Worm (Caenorhabditis elegans) whole organism, late embryonic: ENCODE measurements around the gene sqt-2.
A peak's percentile ranks its signal among the peaks of the same experiment; 100 is the strongest.

ENCODE experiments used
- C08G9.2 ChIP-seq: sonication (generic microtip); optimal IDR thresholded peaks from 2 replicates; lab custom pipeline; 2016; ENCODE audit warnings: mild to moderate bottlenecking, missing genetic modification characterization, moderate library complexity, missing compliant biosample characterization
- C38D4.7 ChIP-seq: fragments of 200-800 bp; sonication (Bioruptor generic); optimal IDR thresholded peaks from 2 replicates; lab custom pipeline; 2018; ENCODE audit warnings: mild to moderate bottlenecking, missing genetic modification characterization, moderate library complexity, missing compliant biosample characterization
- K02D7.2 ChIP-seq: sonication (generic microtip); optimal IDR thresholded peaks from 2 replicates; lab custom pipeline; 2017; ENCODE audit warnings: mild to moderate bottlenecking, missing genetic modification characterization, missing compliant biosample characterization
- K09A11.1 ChIP-seq: sonication (generic microtip); optimal IDR thresholded peaks from 2 replicates; lab custom pipeline; 2017; ENCODE audit warnings: antibody characterized with exemption, mild to moderate bottlenecking, missing genetic modification characterization, missing compliant biosample characterization; ENCODE audit not compliant: insufficient read depth
- T23F11.4 ChIP-seq: fragments of 200-800 bp; sonication (Bioruptor generic); optimal IDR thresholded peaks from 2 replicates; lab custom pipeline; 2018; ENCODE audit warnings: mild to moderate bottlenecking, missing genetic modification characterization, missing compliant biosample characterization
- ceh-14 ChIP-seq: sonication (generic microtip); optimal IDR thresholded peaks from 2 replicates; lab custom pipeline; 2016; ENCODE audit warnings: missing genotype, missing genetic modification characterization, missing compliant biosample characterization
- ceh-18 ChIP-seq: sonication (generic microtip); optimal IDR thresholded peaks from 2 replicates; lab custom pipeline; 2016; ENCODE audit warnings: missing genetic modification characterization, missing compliant biosample characterization
- ceh-19 ChIP-seq: fragments of 200-800 bp; sonication (Bioruptor generic); optimal IDR thresholded peaks from 2 replicates; lab custom pipeline; 2018; ENCODE audit warnings: mild to moderate bottlenecking, missing genetic modification characterization, missing compliant biosample characterization
- ceh-2 ChIP-seq: sonication (generic microtip); optimal IDR thresholded peaks from 2 replicates; lab custom pipeline; 2016; ENCODE audit warnings: missing genotype, missing genetic modification characterization, missing compliant biosample characterization
- ceh-31 ChIP-seq: sonication (generic microtip); optimal IDR thresholded peaks from 2 replicates; lab custom pipeline; 2016; ENCODE audit warnings: missing genetic modification characterization, missing compliant biosample characterization
- ceh-48 ChIP-seq: sonication (generic microtip); optimal IDR thresholded peaks from 2 replicates; lab custom pipeline; 2016; ENCODE audit warnings: missing genetic modification characterization, inconsistent platforms, missing compliant biosample characterization
- ceh-9 ChIP-seq: sonication (generic microtip); optimal IDR thresholded peaks from 2 replicates; lab custom pipeline; 2016; ENCODE audit warnings: mild to moderate bottlenecking, missing genetic modification characterization, inconsistent platforms, missing compliant biosample characterization
- che-1 ChIP-seq: sonication (generic microtip); optimal IDR thresholded peaks from 2 replicates; lab custom pipeline; 2016; ENCODE audit warnings: mild to moderate bottlenecking, missing genetic modification characterization, missing compliant biosample characterization
- dmd-4 ChIP-seq: sonication (generic microtip); optimal IDR thresholded peaks from 2 replicates; lab custom pipeline; 2016; ENCODE audit warnings: borderline replicate concordance, missing genetic modification characterization, missing compliant biosample characterization
- dve-1 ChIP-seq: sonication (generic microtip); optimal IDR thresholded peaks from 2 replicates; lab custom pipeline; 2017; ENCODE audit warnings: antibody characterized with exemption, mild to moderate bottlenecking, missing genetic modification characterization, missing compliant biosample characterization
- elt-4 ChIP-seq: sonication (generic microtip); optimal IDR thresholded peaks from 2 replicates; lab custom pipeline; 2016; ENCODE audit warnings: missing genetic modification characterization, missing compliant biosample characterization
- ets-4 ChIP-seq: sonication (generic microtip); optimal IDR thresholded peaks from 2 replicates; lab custom pipeline; 2016; ENCODE audit warnings: missing genetic modification characterization, missing compliant biosample characterization
- eyg-1 ChIP-seq: sonication (generic microtip); optimal IDR thresholded peaks from 2 replicates; lab custom pipeline; 2016; ENCODE audit warnings: missing genotype, missing genetic modification characterization, missing compliant biosample characterization
- fkh-6 ChIP-seq: sonication (generic microtip); optimal IDR thresholded peaks from 2 replicates; lab custom pipeline; 2016; ENCODE audit warnings: missing genetic modification characterization, missing compliant biosample characterization
- gmeb-2 ChIP-seq: sonication (generic microtip); optimal IDR thresholded peaks from 2 replicates; lab custom pipeline; 2016; ENCODE audit warnings: missing genetic modification characterization, inconsistent platforms, missing compliant biosample characterization
- hlh-30 ChIP-seq: sonication (generic microtip); optimal IDR thresholded peaks from 2 replicates; lab custom pipeline; 2017; ENCODE audit warnings: antibody characterized with exemption, missing genetic modification characterization, missing compliant biosample characterization; ENCODE audit not compliant: insufficient read depth
- hlh-6 ChIP-seq: sonication (generic microtip); optimal IDR thresholded peaks from 2 replicates; lab custom pipeline; 2016; ENCODE audit warnings: missing genotype, missing genetic modification characterization, missing compliant biosample characterization
- lim-6 ChIP-seq: sonication (generic microtip); optimal IDR thresholded peaks from 2 replicates; lab custom pipeline; 2016; ENCODE audit warnings: missing genetic modification characterization, missing compliant biosample characterization
- nfya-1 ChIP-seq: sonication (generic microtip); optimal IDR thresholded peaks from 2 replicates; lab custom pipeline; 2017; ENCODE audit warnings: missing genetic modification characterization, mild to moderate bottlenecking, missing compliant biosample characterization, antibody characterized with exemption, moderate library complexity
- nhr-11 ChIP-seq: fragments of 150-350 bp; optimal IDR thresholded peaks from 2 replicates; lab custom pipeline; 2014; ENCODE audit warnings: missing biosample characterization, missing genetic modification characterization
- nhr-232 ChIP-seq: sonication (generic microtip); optimal IDR thresholded peaks from 2 replicates; lab custom pipeline; 2016; ENCODE audit warnings: missing genetic modification characterization, missing compliant biosample characterization
- npax-4 ChIP-seq: sonication (generic microtip); optimal IDR thresholded peaks from 2 replicates; lab custom pipeline; 2016; ENCODE audit warnings: missing genetic modification characterization, missing compliant biosample characterization
- odd-2 ChIP-seq: sonication (generic microtip); optimal IDR thresholded peaks from 2 replicates; lab custom pipeline; 2017; ENCODE audit warnings: antibody characterized with exemption, mild to moderate bottlenecking, missing genetic modification characterization, missing compliant biosample characterization
- pag-3 ChIP-seq: sonication (generic microtip); optimal IDR thresholded peaks from 2 replicates; lab custom pipeline; 2016; ENCODE audit warnings: missing compliant biosample characterization, missing genetic modification characterization, borderline replicate concordance
- pat-9 ChIP-seq: fragments of 200-800 bp; sonication (Bioruptor generic); optimal IDR thresholded peaks from 2 replicates; lab custom pipeline; 2018; ENCODE audit warnings: mild to moderate bottlenecking, missing genetic modification characterization, moderate library complexity, missing compliant biosample characterization
- pqm-1 ChIP-seq: sonication (generic microtip); optimal IDR thresholded peaks from 2 replicates; lab custom pipeline; 2016; ENCODE audit warnings: missing genetic modification characterization, missing compliant biosample characterization
- pros-1 ChIP-seq: fragments of 150-350 bp; optimal IDR thresholded peaks from 2 replicates; lab custom pipeline; 2014; ENCODE audit warnings: missing biosample characterization, missing genetic modification reagents, missing genetic modification characterization
- ref-2 ChIP-seq: sonication (generic microtip); optimal IDR thresholded peaks from 2 replicates; lab custom pipeline; 2016; ENCODE audit warnings: missing genetic modification characterization, missing compliant biosample characterization
- rnt-1 ChIP-seq: sonication (generic microtip); optimal IDR thresholded peaks from 2 replicates; lab custom pipeline; 2016; ENCODE audit warnings: missing genetic modification characterization, missing compliant biosample characterization
- sox-2 ChIP-seq: fragments of 200-800 bp; sonication (Bioruptor generic); IDR thresholded peaks from 2 replicates; pipeline ENCODE4 v1.3.6; 2022; ENCODE audit warnings: missing genetic modification reagents, missing genetic modification characterization, missing compliant biosample characterization
- sox-4 ChIP-seq: sonication (generic microtip); optimal IDR thresholded peaks from 2 replicates; lab custom pipeline; 2017; ENCODE audit warnings: mild to moderate bottlenecking, missing genetic modification characterization, inconsistent platforms, missing compliant biosample characterization
- tbx-2 ChIP-seq: sonication (generic microtip); optimal IDR thresholded peaks from 2 replicates; lab custom pipeline; 2016; ENCODE audit warnings: missing genetic modification characterization, missing compliant biosample characterization
- tbx-7 ChIP-seq: sonication (generic microtip); optimal IDR thresholded peaks from 2 replicates; lab custom pipeline; 2016; ENCODE audit warnings: missing genotype, missing genetic modification characterization, missing compliant biosample characterization
- ttx-3 ChIP-seq: sonication (generic microtip); optimal IDR thresholded peaks from 2 replicates; lab custom pipeline; 2016; ENCODE audit warnings: missing genetic modification reagents, missing genetic modification characterization, missing compliant biosample characterization
- unc-42 ChIP-seq: sonication (generic microtip); optimal IDR thresholded peaks from 2 replicates; lab custom pipeline; 2016; ENCODE audit warnings: missing genotype, missing genetic modification characterization, missing compliant biosample characterization
- unc-55 ChIP-seq: sonication (generic microtip); optimal IDR thresholded peaks from 2 replicates; lab custom pipeline; 2017; ENCODE audit warnings: missing biosample characterization, missing genetic modification reagents, missing genetic modification characterization
- unc-86 ChIP-seq: sonication (generic microtip); optimal IDR thresholded peaks from 2 replicates; lab custom pipeline; 2016; ENCODE audit warnings: missing genetic modification characterization, missing compliant biosample characterization
- zip-5 ChIP-seq: sonication (generic microtip); optimal IDR thresholded peaks from 2 replicates; lab custom pipeline; 2016; ENCODE audit warnings: missing genetic modification characterization, missing compliant biosample characterization
- ztf-16 ChIP-seq: sonication (generic microtip); optimal IDR thresholded peaks from 2 replicates; lab custom pipeline; 2017; ENCODE audit warnings: missing genetic modification characterization, missing compliant biosample characterization

The sqt-2 gene

ce11 chrII:23025-23424, at the start of gene sqt-2:
TSS of gene sqt-2 (plus strand) at chrII:23325.
- no peak for TF ChIP-seq nhr-232 (tag; lab: Kevin White, UChicago)

ce11 chrII:586-985, 22.5 kb upstream of the sqt-2 start:
- no peak for TF ChIP-seq fkh-6 (tag; lab: Kevin White, UChicago)
- TF ChIP-seq K09A11.1: no peak
- TF ChIP-seq tbx-2 (tag; lab: Kevin White, UChicago): no peak
- TF ChIP-seq unc-86 (tag; lab: Kevin White, UChicago): no peak
- no peak for TF ChIP-seq zip-5 (tag; lab: Kevin White, UChicago)
- TF ChIP-seq unc-55 (GFP tag; lab: Kevin White, UChicago): no peak
- TF ChIP-seq K02D7.2 (tag; lab: Kevin White, UChicago): no peak
- TF ChIP-seq hlh-6 (tag; lab: Kevin White, UChicago): no peak
- TF ChIP-seq lim-6 (tag; lab: Kevin White, UChicago): no peak
- no peak for TF ChIP-seq rnt-1 (tag; lab: Kevin White, UChicago)
- no peak for TF ChIP-seq ceh-19 (GFP tag; lab: Kevin White, UChicago)
- no peak for TF ChIP-seq dve-1 (tag; lab: Kevin White, UChicago)
- no peak for TF ChIP-seq ceh-2 (tag; lab: Kevin White, UChicago)
- TF ChIP-seq C08G9.2 (tag; lab: Kevin White, UChicago): no peak
- no peak for TF ChIP-seq tbx-7
- TF ChIP-seq nhr-11: no peak
- TF ChIP-seq ztf-16: no peak
- TF ChIP-seq, all 69 proteins: peak for 0

ce11 chrII:1334-1898, 21.7 kb upstream of the sqt-2 start, which contains the start of gene 2L52.1:
TSS of gene 2L52.1 (plus strand) at chrII:1848.
- TF ChIP-seq ceh-31 (tag; lab: Kevin White, UChicago) (peak; percentile 15), unc-55 (GFP tag; lab: Kevin White, UChicago) (peak; percentile 32), nfya-1 (peak; percentile 61), sox-2 (GFP tag; lab: Robert Waterston, UW) (no peak)

- no peak for TF ChIP-seq ref-2
- TF ChIP-seq pqm-1 (tag; lab: Kevin White, UChicago): no peak
- TF ChIP-seq ceh-9 (tag; lab: Kevin White, UChicago): no peak
- no peak for TF ChIP-seq dmd-4 (tag; lab: Kevin White, UChicago)
- TF ChIP-seq hlh-30 (tag; lab: Kevin White, UChicago): no peak
- TF ChIP-seq pag-3 (tag; lab: Kevin White, UChicago): no peak
- TF ChIP-seq K02D7.2 (tag; lab: Kevin White, UChicago): no peak
- TF ChIP-seq nhr-232 (tag; lab: Kevin White, UChicago): no peak
- TF ChIP-seq nfya-1: no peak
- TF ChIP-seq sox-4 (tag; lab: Kevin White, UChicago): no peak
- no peak for TF ChIP-seq elt-4 (tag; lab: Kevin White, UChicago)
- TF ChIP-seq zip-5 (tag; lab: Kevin White, UChicago): no peak
- TF ChIP-seq ceh-48 (tag; lab: Kevin White, UChicago): no peak
- no peak for TF ChIP-seq ceh-14 (tag; lab: Kevin White, UChicago)
- no peak for TF ChIP-seq che-1
- no peak for TF ChIP-seq ceh-18 (tag; lab: Kevin White, UChicago)
- no peak for TF ChIP-seq odd-2 (tag; lab: Kevin White, UChicago)
- TF ChIP-seq npax-4: no peak
These were observed 18.3 kb upstream of the sqt-2 start for ce11 chrII:4793-5192.

ce11 chrII:6349-6748, 16.8 kb upstream of the sqt-2 start, which contains the start of gene osta-1:
TSS of gene osta-1 (plus strand) at chrII:6657.
- TF ChIP-seq che-1 (no peak), gmeb-2 (no peak), ttx-3 (tag; lab: Kevin White, UChicago) (no peak), tbx-7 (no peak), npax-4 (no peak), unc-42 (tag; lab: Kevin White, UChicago) (no peak), lim-6 (tag; lab: Kevin White, UChicago) (no peak), ref-2 (no peak), ceh-48 (tag; lab: Kevin White, UChicago) (no peak), ets-4 (tag; lab: Kevin White, UChicago) (no peak), pat-9 (tag; lab: Kevin White, UChicago) (no peak), C38D4.7 (no peak), T23F11.4 (GFP tag; lab: Kevin White, UChicago) (no peak), eyg-1 (tag; lab: Kevin White, UChicago) (no peak), pros-1 (tag; lab: Kevin White, UChicago) (no peak), ceh-14 (tag; lab: Kevin White, UChicago) (no peak), odd-2 (tag; lab: Kevin White, UChicago) (no peak), C08G9.2 (tag; lab: Kevin White, UChicago) (no peak), nhr-11 (no peak)
